Fruit fly (Drosophila melanogaster): ENCODE data around the gene CG45012.

Gene CG45012

DNA sequence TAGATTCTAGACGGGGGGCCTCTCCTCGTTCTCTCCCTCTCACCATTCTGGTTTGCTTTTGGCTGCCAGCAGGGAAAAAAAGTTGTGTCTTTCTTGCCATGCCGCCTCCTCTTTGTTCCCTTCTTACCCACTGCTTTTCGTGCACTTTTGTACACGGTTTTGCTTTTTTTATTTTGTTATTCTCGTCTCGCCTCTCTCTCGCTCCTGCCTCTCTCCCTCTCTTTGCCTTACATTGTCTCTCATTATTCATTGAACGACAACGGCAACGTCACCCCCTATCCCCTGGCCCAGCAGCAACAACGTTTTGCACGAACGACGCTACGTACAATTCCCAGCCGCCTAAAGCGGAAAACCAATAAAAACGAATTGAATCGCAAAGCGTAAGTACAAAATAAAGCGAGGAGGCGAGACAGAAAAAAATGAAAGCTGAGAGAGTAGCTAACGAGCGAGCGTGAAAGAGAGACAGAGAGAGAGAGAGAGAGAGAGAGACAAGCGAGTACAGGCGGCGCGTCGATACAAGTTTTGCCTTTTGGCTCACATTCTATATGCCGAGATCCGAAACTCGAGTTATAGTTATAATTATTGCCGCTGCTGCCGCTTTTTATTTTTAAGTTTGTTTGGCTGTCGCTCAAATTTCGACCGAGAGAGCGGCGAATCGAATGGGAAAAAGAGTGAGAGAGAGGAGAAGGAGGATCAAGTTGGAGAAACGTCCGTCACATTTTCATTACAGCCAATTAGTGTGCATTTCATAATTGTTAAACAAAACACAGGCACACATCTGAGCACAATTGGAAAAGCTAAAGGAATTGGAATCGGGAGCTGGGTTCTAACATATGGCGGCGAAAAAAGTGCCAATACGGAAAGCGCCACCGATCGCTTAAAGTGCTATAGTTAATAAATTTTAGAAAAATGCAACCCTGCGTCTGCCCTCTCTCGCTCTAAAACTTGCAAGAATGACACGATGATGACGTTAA, 27.4 kb upstream of the CG45012 start (continued):
- peak; percentile 48 for TF ChIP-seq unc-4 (GFP tag; IDR thresholded peaks at IDR 0.05; ENCODE audit: partially characterized antibody)
- no peak for TF ChIP-seq H2.0 (GFP tag; IDR thresholded peaks at IDR 0.05)
- no peak for TF ChIP-seq CG8281 (tag; optimal IDR thresholded peaks at IDR 0.05)
- peak; percentile 24 for TF ChIP-seq CG13624 (GFP tag; optimal IDR thresholded peaks at IDR 0.05)
- no peak for TF ChIP-seq pan (optimal IDR thresholded peaks at IDR 0.05)
- TF ChIP-seq pan (GFP tag; optimal IDR thresholded peaks at IDR 0.05 in 1 of 2, IDR thresholded peaks at IDR 0.05 in 1 of 2): no peak
- TF ChIP-seq PHDP (tag; optimal IDR thresholded peaks at IDR 0.05): no peak
- no peak for TF ChIP-seq fd64A (GFP tag; optimal IDR thresholded peaks at IDR 0.05)
- peak; percentile 61; the same call in 2 of the 3 replicates for TF ChIP-seq Aef1 (GFP tag; IDR thresholded peaks at IDR 0.05)
- TF ChIP-seq Scr (GFP tag; IDR thresholded peaks at IDR 0.05; ENCODE audit: partially characterized antibody): peak; percentile 17
- TF ChIP-seq CG7839 (tag; optimal IDR thresholded peaks at IDR 0.05): peak; percentile 2
- no peak for TF ChIP-seq pho (GFP tag; optimal IDR thresholded peaks at IDR 0.05)
- no peak for TF ChIP-seq tap (tag; optimal IDR thresholded peaks at IDR 0.05)
- no peak for TF ChIP-seq row (GFP tag; IDR thresholded peaks at IDR 0.05)
- TF ChIP-seq CG4854 (GFP tag; optimal IDR thresholded peaks at IDR 0.05): no peak
- TF ChIP-seq klu (GFP tag; IDR thresholded peaks at IDR 0.05): no peak
- TF ChIP-seq CG11696 (GFP tag; IDR thresholded peaks at IDR 0.05): no peak
- TF ChIP-seq Camta (GFP tag; optimal IDR thresholded peaks at IDR 0.05): no peak
- TF ChIP-seq Eip74EF (GFP tag; optimal IDR thresholded peaks at IDR 0.05): peak in 1 of 2 experiments; percentile 16
- TF ChIP-seq wdn (GFP tag; IDR thresholded peaks at IDR 0.05): 0 out of 2 replicates have a peak, but pooled peaks have one; percentile 8
- TF ChIP-seq chn (GFP tag; optimal IDR thresholded peaks at IDR 0.05): peak; percentile 22
- no peak for TF ChIP-seq Lpt (GFP tag; optimal IDR thresholded peaks at IDR 0.05)
- TF ChIP-seq pita (GFP tag; optimal IDR thresholded peaks at IDR 0.05): no peak
- no peak for TF ChIP-seq Tbp (GFP tag; optimal IDR thresholded peaks at IDR 0.05)
- no peak for TF ChIP-seq CG18011 (GFP tag; optimal IDR thresholded peaks at IDR 0.05)
- TF ChIP-seq CG2712 (tag; optimal IDR thresholded peaks at IDR 0.05): peak; percentile 33
- TF ChIP-seq CG3995 (GFP tag; optimal IDR thresholded peaks at IDR 0.05): no peak
- no peak for TF ChIP-seq CG11456 (GFP tag; IDR thresholded peaks at IDR 0.05)
- no peak for TF ChIP-seq CG11560 (tag; IDR thresholded peaks at IDR 0.05)
- TF ChIP-seq B-H2 (GFP tag; optimal IDR thresholded peaks at IDR 0.05): peak; percentile 25
- TF ChIP-seq Fer2 (tag; optimal IDR thresholded peaks at IDR 0.05): no peak
- no peak for TF ChIP-seq Bteb2 (GFP tag; optimal IDR thresholded peaks at IDR 0.05)
- TF ChIP-seq CG15601 (tag; optimal IDR thresholded peaks at IDR 0.05): peak; percentile 40
- peak; percentile 90 for TF ChIP-seq CG2116 (GFP tag; optimal IDR thresholded peaks at IDR 0.05)
- TF ChIP-seq CG10274 (GFP tag; optimal IDR thresholded peaks at IDR 0.05): no peak
- no peak for TF ChIP-seq Lhr (GFP tag; optimal IDR thresholded peaks at IDR 0.05)
- TF ChIP-seq CG10267 (tag; optimal IDR thresholded peaks at IDR 0.05): no peak
- TF ChIP-seq twi (tag; optimal IDR thresholded peaks at IDR 0.05): no peak
- TF ChIP-seq CG12155 (GFP tag; optimal IDR thresholded peaks at IDR 0.05): peak; percentile 15
- no peak for TF ChIP-seq trh (GFP tag; optimal IDR thresholded peaks at IDR 0.05)
- TF ChIP-seq HmgD (GFP tag; optimal IDR thresholded peaks at IDR 0.05): no peak
- no peak for TF ChIP-seq CG15011 (GFP tag; optimal IDR thresholded peaks at IDR 0.05)
- no peak for TF ChIP-seq CG16779 (GFP tag; IDR thresholded peaks at IDR 0.05)
- TF ChIP-seq CG18619 (GFP tag; optimal IDR thresholded peaks at IDR 0.05): no peak
- peak; percentile 56 for TF ChIP-seq lbe (GFP tag; optimal IDR thresholded peaks at IDR 0.05)
- no peak for TF ChIP-seq pum (GFP tag; optimal IDR thresholded peaks at IDR 0.05)
- no peak for TF ChIP-seq ac (GFP tag; optimal IDR thresholded peaks at IDR 0.05)
- no peak for TF ChIP-seq h (optimal IDR thresholded peaks at IDR 0.05)
- TF ChIP-seq dati (GFP tag; IDR thresholded peaks at IDR 0.05): no peak
- TF ChIP-seq wek (GFP tag; optimal IDR thresholded peaks at IDR 0.05): no peak

Data from whole organism, embryonic.